Worm (Caenorhabditis elegans) whole organism, L1 larva: ENCODE results near the gene T16H12.2.

Experiments
- aha-1 ChIP-seq: fragments of 150-350 bp; optimal IDR thresholded peaks from 2 replicates; lab custom pipeline; 2014; ENCODE audit warnings: missing biosample characterization, missing genetic modification characterization
- ama-1 ChIP-seq: fragments of 150-350 bp; optimal IDR thresholded peaks from 2 replicates; lab custom pipeline; 2014
- blmp-1 ChIP-seq: fragments of 150-350 bp; optimal IDR thresholded peaks from 2 replicates; lab custom pipeline; 2014; ENCODE audit warnings: missing biosample characterization, missing genetic modification characterization
- ceh-82 ChIP-seq, 3 experiments: fragments of 150-350 bp in 1 of 3; sonication (generic microtip) in 2 of 3; optimal IDR thresholded peaks; 2 replicates each; lab custom pipeline; 2014 to 2017; ENCODE audit warnings: missing biosample characterization in 3 of 3, missing genetic modification characterization in 3 of 3
- egl-27 ChIP-seq, 2 experiments: fragments of 150-350 bp in 1 of 2; sonication (generic microtip); optimal IDR thresholded peaks; 3 replicates each; lab custom pipeline; 2017 to 2018; ENCODE audit warnings: missing biosample characterization in 2 of 2, missing genetic modification characterization in 2 of 2, missing genetic modification reagents in 2 of 2
- elt-3 ChIP-seq, 6 experiments: fragments of 150-350 bp in 1 of 6; sonication (generic microtip); optimal IDR thresholded peaks; 2 replicates each; lab custom pipeline; 2017 to 2018; ENCODE audit warnings: missing biosample characterization in 6 of 6, missing genetic modification characterization in 6 of 6, inconsistent platforms in 1 of 6
- fkh-10 ChIP-seq: sonication (generic microtip); optimal IDR thresholded peaks from 2 replicates; lab custom pipeline; 2017; ENCODE audit warnings: missing biosample characterization, missing genetic modification reagents, missing genetic modification characterization
- grh-1 ChIP-seq: fragments of 200-800 bp; sonication (Bioruptor generic); IDR thresholded peaks from 2 replicates; pipeline ENCODE4 v1.3.6; 2022; ENCODE audit warnings: missing genetic modification reagents, missing genetic modification characterization, missing compliant biosample characterization
- hlh-17 ChIP-seq: fragments of 200-800 bp; sonication (Bioruptor generic); optimal IDR thresholded peaks from 2 replicates; lab custom pipeline; 2018; ENCODE audit warnings: missing genetic modification characterization, mild to moderate bottlenecking, missing compliant biosample characterization, moderate library complexity, borderline replicate concordance
- nhr-12 ChIP-seq: sonication (generic microtip); optimal IDR thresholded peaks from 2 replicates; lab custom pipeline; 2017; ENCODE audit warnings: missing biosample characterization, missing genetic modification characterization
- pag-3 ChIP-seq: sonication (generic microtip); optimal IDR thresholded peaks from 2 replicates; lab custom pipeline; 2017; ENCODE audit warnings: missing genetic modification characterization, mild to moderate bottlenecking, missing compliant biosample characterization, antibody characterized with exemption, borderline replicate concordance; ENCODE audit not compliant: insufficient read depth
- snpc-4 ChIP-seq: fragments of 150-350 bp; optimal IDR thresholded peaks from 2 replicates; lab custom pipeline; 2014; ENCODE audit warnings: missing biosample characterization, missing genetic modification characterization
- unc-86 ChIP-seq: sonication (generic microtip); optimal IDR thresholded peaks from 2 replicates; lab custom pipeline; 2016; ENCODE audit warnings: missing genetic modification characterization, missing compliant biosample characterization
- ztf-11 ChIP-seq, 2 experiments: sonication (generic microtip); optimal IDR thresholded peaks; 2 replicates each; lab custom pipeline; 2016 to 2017; ENCODE audit warnings: missing genetic modification characterization in 2 of 2, missing biosample characterization in 1 of 2, missing compliant biosample characterization in 1 of 2

DNA sequence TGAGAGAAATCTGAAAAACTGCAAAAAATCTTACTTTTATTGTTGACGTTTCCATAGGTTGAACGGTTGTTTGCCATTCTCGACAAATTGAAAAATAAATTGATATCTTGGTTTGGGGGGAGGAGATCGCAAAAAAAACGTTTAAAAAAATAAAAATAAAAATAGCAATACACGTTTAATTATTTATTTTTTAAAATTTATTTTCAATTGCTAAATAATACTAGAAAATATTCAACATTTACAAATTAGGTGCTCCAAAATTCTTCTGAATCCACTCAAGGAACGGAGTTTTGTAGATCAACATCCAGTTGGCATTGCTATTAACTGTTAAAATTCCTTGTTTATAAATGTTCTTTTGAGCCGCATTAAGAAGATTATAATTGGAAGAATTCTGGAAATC is 46.1 kb upstream of the T16H12.2 start, which contains the start of gene T16G12.7:
- TF ChIP-seq nhr-12 (no peak), ama-1 (lab: Kevin White, UChicago) (no peak), pag-3 (tag; lab: Kevin White, UChicago) (no peak), grh-1 (no peak), hlh-17 (no peak), elt-3 (tag; optimal IDR thresholded peaks at IDR 0.05; lab: Kevin White, UChicago) (no peak), egl-27 (tag; optimal IDR thresholded peaks at IDR 0.05; lab: Kevin White, UChicago) (no peak), blmp-1 (tag; lab: Kevin White, UChicago) (no peak), fkh-10 (no peak), unc-86 (tag; lab: Kevin White, UChicago) (no peak), aha-1 (tag; lab: Kevin White, UChicago) (no peak), ceh-82 (tag; optimal IDR thresholded peaks at IDR 0.05; lab: Kevin White, UChicago) (no peak), snpc-4 (no peak), ztf-11 (tag; optimal IDR thresholded peaks at IDR 0.05; lab: Kevin White, UChicago) (no peak)
